Worm (Caenorhabditis elegans) whole organism, midembryonic: Measurements from ENCODE around the gene R09H10.1.

Source experiments
- T22C8.4 ChIP-seq: fragments of 200-800 bp; sonication (Bioruptor generic); IDR thresholded peaks from 2 replicates; pipeline ENCODE4 v1.3.6; 2022; ENCODE audit warnings: missing genetic modification characterization, missing compliant biosample characterization
- cog-1 ChIP-seq: sonication (generic microtip); optimal IDR thresholded peaks from 2 replicates; lab custom pipeline; 2016; ENCODE audit warnings: missing genetic modification characterization, missing compliant biosample characterization
- flt-1 ChIP-seq: fragments of 200-800 bp; sonication (Bioruptor generic); IDR thresholded peaks from 2 replicates; pipeline ENCODE4 v1.3.6; 2022; ENCODE audit warnings: missing genetic modification characterization, missing compliant biosample characterization
- med-1 ChIP-seq: sonication (generic microtip); optimal IDR thresholded peaks from 2 replicates; lab custom pipeline; 2017; ENCODE audit warnings: missing genetic modification characterization, mild to moderate bottlenecking, missing compliant biosample characterization, antibody characterized with exemption, missing genetic modification reagents; ENCODE audit not compliant: insufficient read depth
- ref-1 ChIP-seq: fragments of 200-800 bp; sonication (Bioruptor generic); conservative IDR thresholded peaks from 2 replicates; pipeline ENCODE4 v1.3.6; 2022; ENCODE audit warnings: missing genetic modification reagents, missing genetic modification characterization, missing compliant biosample characterization
- tab-1 ChIP-seq: fragments of 200-800 bp; sonication (Bioruptor generic); IDR thresholded peaks from 2 replicates; pipeline ENCODE4 v1.3.6; 2022; ENCODE audit warnings: missing genetic modification characterization, missing compliant biosample characterization
- ztf-29 ChIP-seq: fragments of 200-800 bp; sonication (Bioruptor generic); IDR thresholded peaks from 2 replicates; pipeline ENCODE4 v1.3.6; 2022; ENCODE audit warnings: missing genetic modification reagents, missing genetic modification characterization, missing compliant biosample characterization

ce11 chrIV:10576050-10576449 is 24.0 kb upstream of the R09H10.1 start, which contains the start of gene efn-2:
- TF ChIP-seq cog-1 (tag; lab: Kevin White, UChicago) (no peak), ztf-29 (GFP tag; lab: Robert Waterston, UW) (no peak), T22C8.4 (GFP tag; lab: Robert Waterston, UW) (no peak), ref-1 (GFP tag; lab: Robert Waterston, UW) (no peak), flt-1 (no peak), tab-1 (GFP tag; lab: Robert Waterston, UW) (no peak), med-1 (GFP tag; lab: Kevin White, UChicago) (no peak)
